Fruit fly (Drosophila melanogaster): ENCODE measurements around the gene Grl36b.

Grl36b gene

dm6 chr2L:18125649-18126048 lies at the start of gene Grl36b:
TSS of gene Grl36b (minus strand) at chr2L:18125749.
- no peak for TF ChIP-seq Pif1A (GFP tag; optimal IDR thresholded peaks at IDR 0.05)
- no peak for TF ChIP-seq Pif1B (GFP tag; optimal IDR thresholded peaks at IDR 0.05)
- TF ChIP-seq CG13204 (GFP tag; optimal IDR thresholded peaks at IDR 0.05), result no peak
- TF ChIP-seq fd96Ca (GFP tag; IDR thresholded peaks at IDR 0.05), result no peak
- no peak for TF ChIP-seq CG8301 (tag; optimal IDR thresholded peaks at IDR 0.05)
- no peak for TF ChIP-seq CG15710 (tag; optimal IDR thresholded peaks at IDR 0.05)
- no peak for TF ChIP-seq CG32121 (GFP tag; IDR thresholded peaks at IDR 0.05)
- no peak for TF ChIP-seq EcR (GFP tag; optimal IDR thresholded peaks at IDR 0.05)
- TF ChIP-seq CG9948 (tag; optimal IDR thresholded peaks at IDR 0.05), result no peak
- TF ChIP-seq CG4496 (GFP tag; IDR thresholded peaks at IDR 0.05), result no peak
- no peak for TF ChIP-seq CG17806 (tag; optimal IDR thresholded peaks at IDR 0.05)
- no peak for TF ChIP-seq Ets98B (GFP tag; IDR thresholded peaks at IDR 0.05)
- TF ChIP-seq gl (tag; optimal IDR thresholded peaks at IDR 0.05), result no peak
- no peak for TF ChIP-seq Snoo (tag; optimal IDR thresholded peaks at IDR 0.05)
- no peak for TF ChIP-seq D1 (tag; optimal IDR thresholded peaks at IDR 0.05)

DNA sequence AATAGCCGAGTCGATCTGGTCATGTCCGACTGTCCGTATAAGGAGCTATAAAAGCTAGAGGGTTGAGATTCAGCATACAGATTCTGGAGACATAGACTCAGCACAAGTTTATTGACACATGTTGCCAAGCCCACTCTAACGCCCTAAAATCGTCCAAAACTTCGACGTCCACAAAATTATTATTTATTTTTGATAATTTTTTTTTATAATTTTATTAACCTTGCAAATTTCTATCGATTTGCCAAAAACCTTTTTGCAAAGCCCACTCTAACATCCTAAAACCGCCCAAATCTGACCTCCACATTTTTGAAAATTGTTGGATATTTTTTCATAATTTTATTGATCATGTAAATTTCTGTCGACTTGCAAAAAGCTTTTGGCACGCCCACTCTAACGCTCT lies 33.6 kb upstream of the Grl36b start, which contains the start of gene JMJD4:
Gene JMJD4 (minus strand): TSS at position 101 of the 400 bp plus-strand sequence.
- TF ChIP-seq Pif1A (GFP tag; optimal IDR thresholded peaks at IDR 0.05) (no peak), CG15710 (tag; optimal IDR thresholded peaks at IDR 0.05) (no peak), Snoo (tag; optimal IDR thresholded peaks at IDR 0.05) (no peak), gl (tag; optimal IDR thresholded peaks at IDR 0.05) (no peak), CG12605 (GFP tag; IDR thresholded peaks at IDR 0.05) (no peak), CG14655 (GFP tag; optimal IDR thresholded peaks at IDR 0.05) (no peak), CG9948 (tag; optimal IDR thresholded peaks at IDR 0.05) (no peak), fd96Ca (GFP tag; IDR thresholded peaks at IDR 0.05) (no peak), CG32121 (GFP tag; IDR thresholded peaks at IDR 0.05) (no peak), Pif1B (GFP tag; optimal IDR thresholded peaks at IDR 0.05) (no peak), CG13204 (GFP tag; optimal IDR thresholded peaks at IDR 0.05) (no peak), EcR (GFP tag; optimal IDR thresholded peaks at IDR 0.05) (no peak)

DNA sequence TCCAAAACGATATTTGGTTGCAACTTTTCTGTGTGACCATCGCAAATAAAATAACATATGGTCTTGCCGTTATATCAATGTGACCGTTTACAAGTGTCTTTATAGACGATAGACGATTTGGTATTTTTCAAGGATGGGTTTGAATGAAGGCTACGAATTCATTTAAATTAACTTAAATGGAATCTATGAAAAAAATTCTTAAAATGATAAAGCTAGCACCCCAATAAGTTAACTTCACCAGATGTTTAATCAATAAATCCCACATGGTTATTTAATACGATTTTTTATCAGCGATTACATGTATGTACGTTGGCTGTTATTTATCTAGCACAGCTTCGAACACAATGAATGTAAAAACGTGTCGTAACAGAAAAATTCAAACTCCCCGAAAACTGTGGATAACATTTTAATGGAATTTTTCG lies 33.1 kb upstream of the Grl36b start:
- TF ChIP-seq CG17806 (tag; optimal IDR thresholded peaks at IDR 0.05) (no peak), Ets98B (GFP tag; IDR thresholded peaks at IDR 0.05) (no peak), CG15710 (tag; optimal IDR thresholded peaks at IDR 0.05) (no peak), CG13204 (GFP tag; optimal IDR thresholded peaks at IDR 0.05) (no peak), fd96Ca (GFP tag; IDR thresholded peaks at IDR 0.05) (no peak), Pif1A (GFP tag; optimal IDR thresholded peaks at IDR 0.05) (no peak), CG8159 (tag; optimal IDR thresholded peaks at IDR 0.05) (no peak), CG12605 (GFP tag; IDR thresholded peaks at IDR 0.05) (no peak), D1 (tag; optimal IDR thresholded peaks at IDR 0.05) (peak; percentile 71)

DNA sequence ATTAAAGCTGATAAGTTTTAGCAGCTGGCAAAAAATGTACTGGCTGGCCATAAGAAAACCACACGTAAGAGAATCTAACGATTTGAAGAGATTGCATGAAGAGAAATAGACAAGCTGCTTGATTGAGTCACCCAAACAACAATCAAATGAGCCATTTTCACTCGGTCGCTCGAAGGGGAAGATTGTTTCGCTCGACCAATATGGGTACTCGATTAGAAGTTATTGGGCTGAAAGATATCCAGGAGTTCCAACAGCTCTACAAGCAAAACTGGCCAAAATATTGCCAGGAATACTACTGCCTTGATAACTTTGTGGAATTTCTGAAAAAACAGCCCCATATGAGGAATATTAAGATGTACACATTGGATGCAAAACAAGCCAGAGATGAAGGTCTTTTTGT lies 30.3 kb upstream of the Grl36b start, which contains the start of gene CG5783:
Gene CG5783 (plus strand): TSS at position 167 of the 400 bp plus-strand sequence.
- no peak for TF ChIP-seq CG8159 (tag; optimal IDR thresholded peaks at IDR 0.05)

DNA sequence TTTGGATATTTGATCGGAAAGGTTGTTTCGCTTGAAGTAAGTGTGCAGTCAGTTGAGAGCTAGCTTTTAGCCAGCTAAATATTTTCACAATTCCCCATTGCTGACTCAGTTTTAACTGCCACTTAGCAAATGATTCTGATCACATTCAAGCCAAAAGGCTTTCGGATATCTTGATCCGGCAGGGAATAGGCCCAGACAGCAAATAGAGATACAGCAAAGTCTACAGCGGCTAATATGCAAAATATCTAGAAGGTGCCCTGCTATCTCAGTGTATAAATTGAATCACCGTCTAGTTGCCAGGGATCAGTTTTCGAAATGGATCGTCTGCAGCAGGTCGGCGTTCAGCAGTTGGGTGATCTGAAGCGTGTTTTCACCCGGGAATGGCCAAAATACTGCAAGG lies 29.0 kb upstream of the Grl36b start, which contains the start of gene CG15155:
Gene CG15155 (plus strand): TSS at position 301 of the 400 bp plus-strand sequence.
- TF ChIP-seq Pif1B (GFP tag; optimal IDR thresholded peaks at IDR 0.05) (no peak), CG4496 (GFP tag; IDR thresholded peaks at IDR 0.05) (no peak), CG34367 (tag; optimal IDR thresholded peaks at IDR 0.05) (no peak), CG32121 (GFP tag; IDR thresholded peaks at IDR 0.05) (no peak), EcR (GFP tag; optimal IDR thresholded peaks at IDR 0.05) (no peak), CG14655 (GFP tag; optimal IDR thresholded peaks at IDR 0.05) (no peak), CG15710 (tag; optimal IDR thresholded peaks at IDR 0.05) (no peak), CG13204 (GFP tag; optimal IDR thresholded peaks at IDR 0.05) (no peak), Ets98B (GFP tag; IDR thresholded peaks at IDR 0.05) (no peak), gl (tag; optimal IDR thresholded peaks at IDR 0.05) (no peak), CG9948 (tag; optimal IDR thresholded peaks at IDR 0.05) (no peak), rn (GFP tag; IDR thresholded peaks at IDR 0.05) (no peak), Snoo (tag; optimal IDR thresholded peaks at IDR 0.05) (no peak), CG8159 (tag; optimal IDR thresholded peaks at IDR 0.05) (no peak), CG10348 (GFP tag; IDR thresholded peaks at IDR 0.05) (no peak), Pif1A (GFP tag; optimal IDR thresholded peaks at IDR 0.05) (no peak), CG12605 (GFP tag; IDR thresholded peaks at IDR 0.05) (no peak), fd96Ca (GFP tag; IDR thresholded peaks at IDR 0.05) (no peak)

dm6 chr2L:18153068-18153467 lies 27.5 kb upstream of the Grl36b start, which contains the start of gene CG17681:
TSS of gene CG17681 (plus strand) at chr2L:18153123.
- TF ChIP-seq Pif1A (GFP tag; optimal IDR thresholded peaks at IDR 0.05) (no peak), CG12605 (GFP tag; IDR thresholded peaks at IDR 0.05) (no peak), CG32121 (GFP tag; IDR thresholded peaks at IDR 0.05) (no peak), CG10348 (GFP tag; IDR thresholded peaks at IDR 0.05) (no peak), Snoo (tag; optimal IDR thresholded peaks at IDR 0.05) (peak; percentile 28), CG8159 (tag; optimal IDR thresholded peaks at IDR 0.05) (peak; percentile 25), CG9948 (tag; optimal IDR thresholded peaks at IDR 0.05) (no peak), Pif1B (GFP tag; optimal IDR thresholded peaks at IDR 0.05) (no peak), rn (GFP tag; IDR thresholded peaks at IDR 0.05) (no peak), CG34367 (tag; optimal IDR thresholded peaks at IDR 0.05) (peak; percentile 4), gl (tag; optimal IDR thresholded peaks at IDR 0.05) (no peak), CG13204 (GFP tag; optimal IDR thresholded peaks at IDR 0.05) (no peak), CG14655 (GFP tag; optimal IDR thresholded peaks at IDR 0.05) (no peak), D1 (tag; optimal IDR thresholded peaks at IDR 0.05) (no peak), CG4496 (GFP tag; IDR thresholded peaks at IDR 0.05) (no peak), CG17806 (tag; optimal IDR thresholded peaks at IDR 0.05) (no peak), Ets98B (GFP tag; IDR thresholded peaks at IDR 0.05) (no peak), CG15710 (tag; optimal IDR thresholded peaks at IDR 0.05) (no peak), CG8301 (tag; optimal IDR thresholded peaks at IDR 0.05) (no peak), fd96Ca (GFP tag; IDR thresholded peaks at IDR 0.05) (no peak), EcR (GFP tag; optimal IDR thresholded peaks at IDR 0.05) (no peak)

Measured in whole organism, pupa.